Worm (Caenorhabditis elegans): ENCODE results near the gene prdx-2.

DNA sequence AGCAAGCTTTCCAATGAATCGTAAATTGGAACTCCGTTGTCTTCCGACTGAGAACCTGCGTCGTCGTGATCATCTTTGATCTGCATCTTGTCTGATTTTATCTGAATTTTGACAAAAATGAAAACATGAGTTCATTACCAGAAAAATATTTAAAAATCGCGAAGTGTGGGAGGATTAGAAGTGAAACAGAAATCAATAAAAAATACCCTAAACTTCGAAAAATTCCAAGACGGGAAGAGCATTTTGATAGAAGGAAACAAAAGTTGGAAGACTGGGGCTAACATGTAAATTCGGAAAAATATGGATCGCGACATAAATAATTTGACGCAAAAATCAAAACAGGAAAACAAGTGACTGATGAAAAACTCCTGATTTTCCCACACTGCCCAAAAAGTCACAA, 47.6 kb downstream of the prdx-2 start, which contains the start of gene F07F6.8:
- TF ChIP-seq ama-1 (optimal IDR thresholded peaks at IDR 0.05) (no peak), fos-1 (tag; optimal IDR thresholded peaks at IDR 0.05) (no peak), mdl-1 (tag; optimal IDR thresholded peaks at IDR 0.05) (no peak), nhr-12 (tag; optimal IDR thresholded peaks at IDR 0.05) (no peak), pqm-1 (tag; optimal IDR thresholded peaks at IDR 0.05) (no peak), nhr-77 (tag; optimal IDR thresholded peaks at IDR 0.05) (no peak), pha-4 (tag; optimal IDR thresholded peaks at IDR 0.05) (no peak), ceh-16 (tag; optimal IDR thresholded peaks at IDR 0.05) (no peak), elt-1 (tag; optimal IDR thresholded peaks at IDR 0.05) (no peak), unc-62 (GFP tag; optimal IDR thresholded peaks at IDR 0.05) (no peak), ceh-82 (tag; optimal IDR thresholded peaks at IDR 0.05) (no peak), lin-15B (tag; optimal IDR thresholded peaks at IDR 0.05) (no peak)
